Worm (Caenorhabditis elegans) whole organism, early embryonic: ENCODE measurements around the gene sfxn-1.1.

Experiments used
- B0310.2 ChIP-seq: sonication (generic microtip); optimal IDR thresholded peaks from 2 replicates; lab custom pipeline; 2016; ENCODE audit warnings: mild to moderate bottlenecking, missing genetic modification characterization, missing compliant biosample characterization
- aly-1 ChIP-seq: sonication (generic microtip); optimal IDR thresholded peaks from 2 replicates; lab custom pipeline; 2016; ENCODE audit warnings: missing genetic modification characterization, missing compliant biosample characterization
- ama-1 ChIP-seq: fragments of 150-350 bp; optimal IDR thresholded peaks from 2 replicates; lab custom pipeline; 2014
- ceh-36 ChIP-seq: sonication (generic microtip); optimal IDR thresholded peaks from 2 replicates; lab custom pipeline; 2016; ENCODE audit warnings: missing genetic modification characterization, inconsistent platforms, missing compliant biosample characterization
- ets-7 ChIP-seq: sonication (generic microtip); optimal IDR thresholded peaks from 2 replicates; lab custom pipeline; 2016; ENCODE audit warnings: missing genotype, missing genetic modification characterization, missing compliant biosample characterization
- flt-1 ChIP-seq: fragments of 200-800 bp; sonication (Bioruptor generic); IDR thresholded peaks from 2 replicates; pipeline ENCODE4 v1.3.6; 2022; ENCODE audit warnings: missing genetic modification characterization, missing compliant biosample characterization
- hmbx-1 ChIP-seq: sonication (generic microtip); optimal IDR thresholded peaks from 2 replicates; lab custom pipeline; 2016; ENCODE audit warnings: mild to moderate bottlenecking, missing genetic modification characterization, missing compliant biosample characterization
- hmg-4 ChIP-seq: fragments of 200-800 bp; sonication (Bioruptor generic); optimal IDR thresholded peaks from 2 replicates; lab custom pipeline; 2018; ENCODE audit warnings: mild to moderate bottlenecking, missing genetic modification characterization, missing compliant biosample characterization
- hnd-1 ChIP-seq: sonication (generic microtip); optimal IDR thresholded peaks from 2 replicates; lab custom pipeline; 2016; ENCODE audit warnings: missing genetic modification characterization, missing compliant biosample characterization
- scrt-1 ChIP-seq: fragments of 200-800 bp; sonication (Bioruptor generic); IDR thresholded peaks from 2 replicates; pipeline ENCODE4 v1.3.6; 2022; ENCODE audit warnings: missing genetic modification characterization, missing compliant biosample characterization
- sea-1 ChIP-seq: fragments of 200-800 bp; sonication (Bioruptor generic); conservative IDR thresholded peaks from 2 replicates; pipeline ENCODE4 v1.3.6; 2022; ENCODE audit warnings: missing genetic modification characterization, missing compliant biosample characterization
- tbx-37 ChIP-seq: fragments of 200-800 bp; sonication (Bioruptor generic); conservative IDR thresholded peaks from 2 replicates; pipeline ENCODE4 v1.3.6; 2022; ENCODE audit warnings: missing genetic modification reagents, missing genetic modification characterization, missing compliant biosample characterization
- tra-4 ChIP-seq: sonication (generic microtip); optimal IDR thresholded peaks from 2 replicates; lab custom pipeline; 2017; ENCODE audit warnings: missing genetic modification characterization, missing compliant biosample characterization

DNA sequence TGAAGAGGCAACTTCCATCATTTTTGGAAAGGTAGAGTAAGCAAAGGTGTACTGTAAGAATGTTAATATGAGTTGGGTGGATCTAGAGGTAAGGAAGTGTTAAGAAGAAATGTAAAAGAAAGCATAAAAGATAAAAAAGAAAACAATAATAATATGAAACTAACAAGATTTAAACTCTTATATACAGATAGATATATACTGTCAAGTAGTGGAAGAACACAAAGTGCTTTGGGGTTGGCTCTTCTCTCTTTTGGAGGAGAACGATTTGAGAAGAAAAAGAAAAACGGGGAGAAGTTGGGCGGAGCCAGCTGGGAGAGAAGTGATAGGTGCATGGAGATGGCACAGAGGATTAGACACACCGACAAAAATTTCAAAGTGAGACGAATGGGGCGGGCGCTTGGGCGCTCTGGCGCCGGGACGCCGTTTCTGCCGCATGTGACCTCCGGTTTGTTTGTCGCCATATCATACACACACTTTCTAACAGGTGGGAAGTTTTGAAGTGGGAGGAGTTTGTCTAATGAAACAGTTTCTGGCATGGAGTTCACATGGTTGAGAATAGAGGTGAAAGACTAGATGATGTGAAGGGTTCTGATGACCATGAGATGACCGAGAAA is 31.2 kb downstream of the sfxn-1.1 start, which contains the start of gene T19H5.4:
- TF ChIP-seq sea-1 (GFP tag; lab: Robert Waterston, UW) = no peak
- TF ChIP-seq tra-4 (tag; lab: Kevin White, UChicago) = no peak
- TF ChIP-seq flt-1 = no peak
- no peak for TF ChIP-seq B0310.2 (tag; lab: Kevin White, UChicago)
- no peak for TF ChIP-seq ama-1 (lab: Kevin White, UChicago)
- no peak for TF ChIP-seq scrt-1
- TF ChIP-seq hmbx-1 (tag; lab: Kevin White, UChicago) = no peak
- TF ChIP-seq hmg-4 (GFP tag; lab: Kevin White, UChicago) = no peak
- no peak for TF ChIP-seq hnd-1
- TF ChIP-seq aly-1 (tag; lab: Kevin White, UChicago) = no peak
- TF ChIP-seq ceh-36 (tag; lab: Kevin White, UChicago) = no peak
- TF ChIP-seq ets-7 (tag; lab: Kevin White, UChicago) = no peak
- TF ChIP-seq tbx-37 (GFP tag; lab: Robert Waterston, UW) = no peak
